Worm (Caenorhabditis elegans) whole organism, L4 larva: ENCODE results near the gene B0416.10.

Source experiments
- D1046.2 ChIP-seq: fragments of 200-800 bp; sonication (Bioruptor generic); IDR thresholded peaks from 2 replicates; pipeline ENCODE4 v1.3.6; 2022; ENCODE audit warnings: missing genetic modification characterization, missing compliant biosample characterization
- F26F4.8 ChIP-seq: fragments of 200-800 bp; sonication (Bioruptor generic); conservative IDR thresholded peaks from 2 replicates; pipeline ENCODE4 v1.3.6; 2022; ENCODE audit warnings: missing genetic modification characterization, missing compliant biosample characterization
- Y48G9A.11 ChIP-seq: fragments of 200-800 bp; sonication (Bioruptor generic); IDR thresholded peaks from 2 replicates; pipeline ENCODE4 v1.3.6; 2022; ENCODE audit warnings: missing genetic modification reagents, missing genetic modification characterization, missing compliant biosample characterization
- Y5F2A.4 ChIP-seq: fragments of 200-800 bp; sonication (Bioruptor generic); optimal IDR thresholded peaks from 2 replicates; lab custom pipeline; 2018; ENCODE audit warnings: mild to moderate bottlenecking, missing genetic modification characterization, missing compliant biosample characterization
- aha-1 ChIP-seq: fragments of 150-350 bp; peaks from one replicate; lab custom pipeline; 2014; ENCODE audit warnings: missing biosample characterization, missing genetic modification characterization
- attf-4 ChIP-seq: sonication (generic microtip); optimal IDR thresholded peaks from 3 replicates; lab custom pipeline; 2017; ENCODE audit warnings: missing biosample characterization, missing genetic modification characterization
- ceh-28 ChIP-seq: fragments of 150-350 bp; optimal IDR thresholded peaks from 2 replicates; lab custom pipeline; 2014; ENCODE audit warnings: missing biosample characterization, missing genetic modification reagents, missing genetic modification characterization
- ceh-32 ChIP-seq: sonication (generic microtip); optimal IDR thresholded peaks from 2 replicates; lab custom pipeline; 2016; ENCODE audit warnings: mild to moderate bottlenecking, missing genetic modification characterization, missing compliant biosample characterization; ENCODE audit not compliant: poor library complexity
- ceh-44 ChIP-seq: fragments of 200-800 bp; sonication (Bioruptor generic); IDR thresholded peaks from 2 replicates; pipeline ENCODE4 v1.3.6; 2022; ENCODE audit warnings: missing genetic modification reagents, missing genetic modification characterization, missing compliant biosample characterization
- ceh-82 ChIP-seq: sonication (generic microtip); optimal IDR thresholded peaks from 2 replicates; lab custom pipeline; 2017; ENCODE audit warnings: missing biosample characterization, missing genetic modification characterization
- dmd-6 ChIP-seq: fragments of 200-800 bp; sonication (Bioruptor generic); IDR thresholded peaks from 2 replicates; pipeline ENCODE4 v1.3.6; 2022; ENCODE audit warnings: missing genetic modification reagents, missing genetic modification characterization, missing compliant biosample characterization
- dmd-8 ChIP-seq: fragments of 200-800 bp; sonication (Bioruptor generic); IDR thresholded peaks from 2 replicates; pipeline ENCODE4 v1.3.6; 2022; ENCODE audit warnings: missing genetic modification characterization, missing compliant biosample characterization
- duxl-1 ChIP-seq: sonication (generic microtip); optimal IDR thresholded peaks from 2 replicates; lab custom pipeline; 2016; ENCODE audit warnings: mild to moderate bottlenecking, missing genetic modification characterization, moderate library complexity, missing compliant biosample characterization; ENCODE audit not compliant: poor library complexity
- hlh-11 ChIP-seq: fragments of 200-800 bp; sonication (Bioruptor generic); optimal IDR thresholded peaks from 2 replicates; lab custom pipeline; 2018; ENCODE audit warnings: mild to moderate bottlenecking, missing genetic modification characterization, missing compliant biosample characterization
- hlh-30 ChIP-seq: sonication (generic microtip); optimal IDR thresholded peaks from 2 replicates; lab custom pipeline; 2017; ENCODE audit warnings: antibody characterized with exemption, mild to moderate bottlenecking, missing genetic modification characterization, missing compliant biosample characterization; ENCODE audit not compliant: insufficient read depth
- lin-15B ChIP-seq: fragments of 150-350 bp; sonication (generic microtip); optimal IDR thresholded peaks from 3 replicates; lab custom pipeline; 2014; ENCODE audit warnings: missing biosample characterization, missing genetic modification characterization
- lin-29 ChIP-seq: fragments of 200-800 bp; sonication (Bioruptor generic); IDR thresholded peaks from 2 replicates; pipeline ENCODE4 v1.3.6; 2022; ENCODE audit warnings: missing genetic modification reagents, missing genetic modification characterization, missing compliant biosample characterization
- lsy-2 ChIP-seq, 2 experiments: fragments of 150-350 bp in 1 of 2; sonication (generic microtip) in 1 of 2; optimal IDR thresholded peaks; 2 replicates each; lab custom pipeline; 2014 to 2017; ENCODE audit warnings: missing biosample characterization in 2 of 2, missing genetic modification characterization in 2 of 2
- mxl-2 ChIP-seq: fragments of 200-800 bp; sonication (Bioruptor generic); conservative IDR thresholded peaks from 2 replicates; pipeline ENCODE4 v1.3.6; 2022; ENCODE audit warnings: missing genetic modification reagents, missing genetic modification characterization, missing compliant biosample characterization
- mxl-3 ChIP-seq: fragments of 200-800 bp; sonication (Bioruptor generic); optimal IDR thresholded peaks from 2 replicates; lab custom pipeline; 2018; ENCODE audit warnings: mild to moderate bottlenecking, missing genetic modification characterization, missing compliant biosample characterization
- nhr-10 ChIP-seq: fragments of 150-350 bp; optimal IDR thresholded peaks from 2 replicates; lab custom pipeline; 2014; ENCODE audit warnings: missing biosample characterization, missing genetic modification characterization
- nhr-25 ChIP-seq: sonication (generic microtip); optimal IDR thresholded peaks from 2 replicates; lab custom pipeline; 2017; ENCODE audit warnings: missing genetic modification characterization, mild to moderate bottlenecking, missing compliant biosample characterization, antibody characterized with exemption, moderate library complexity, borderline replicate concordance; ENCODE audit not compliant: insufficient read depth
- nhr-6 ChIP-seq: fragments of 150-350 bp; optimal IDR thresholded peaks from 2 replicates; lab custom pipeline; 2014; ENCODE audit warnings: missing biosample characterization, missing genetic modification characterization
- nhr-76 ChIP-seq: fragments of 150-350 bp; optimal IDR thresholded peaks from 2 replicates; lab custom pipeline; 2014; ENCODE audit warnings: missing biosample characterization, missing genetic modification characterization
- rbr-2 ChIP-seq: sonication (generic microtip); optimal IDR thresholded peaks from 2 replicates; lab custom pipeline; 2016; ENCODE audit warnings: missing genotype, missing genetic modification characterization, missing compliant biosample characterization
- snpc-1.2 ChIP-seq: fragments of 200-800 bp; sonication (Bioruptor generic); IDR thresholded peaks from 2 replicates; pipeline ENCODE4 v1.3.6; 2022; ENCODE audit warnings: missing genetic modification reagents, missing genetic modification characterization, missing compliant biosample characterization
- snpc-4 ChIP-seq: fragments of 150-350 bp; optimal IDR thresholded peaks from 2 replicates; lab custom pipeline; 2014; ENCODE audit warnings: missing biosample characterization, missing genetic modification characterization
- tra-1 ChIP-seq: fragments of 200-800 bp; sonication (Bioruptor generic); IDR thresholded peaks from 2 replicates; pipeline ENCODE4 v1.3.6; 2022; ENCODE audit warnings: missing genetic modification reagents, missing genetic modification characterization, missing compliant biosample characterization
- unc-130 ChIP-seq: sonication (generic microtip); optimal IDR thresholded peaks from 2 replicates; lab custom pipeline; 2016; ENCODE audit warnings: missing genetic modification reagents, missing genetic modification characterization, missing compliant biosample characterization
- unc-62 ChIP-seq, 3 experiments: fragments of 150-350 bp in 1 of 3; sonication (generic microtip); optimal IDR thresholded peaks in 2 of 3; peaks in 1 of 3; 1 replicate in 1 of 3; 2 replicates in 2 of 3; lab custom pipeline; 2014 to 2017; ENCODE audit warnings: missing biosample characterization in 3 of 3, missing genetic modification characterization in 3 of 3, missing genetic modification reagents in 3 of 3, missing genotype in 1 of 3
- ztf-11 ChIP-seq: fragments of 150-350 bp; optimal IDR thresholded peaks from 2 replicates; lab custom pipeline; 2014; ENCODE audit warnings: missing biosample characterization, missing genetic modification characterization

Gene B0416.10

ce11 chrX:9225273-9225672 is 49.2 kb downstream of the B0416.10 start (continued):
- no peak for TF ChIP-seq D1046.2
- no peak for TF ChIP-seq aha-1
- peak; percentile 34; the same call in 1 of the 2 replicates for TF ChIP-seq tra-1 (GFP tag; lab: Robert Waterston, UW)
- TF ChIP-seq snpc-1.2 (GFP tag; lab: Robert Waterston, UW), result no peak
- no peak for TF ChIP-seq lsy-2 (tag; optimal IDR thresholded peaks at IDR 0.05; lab: Kevin White, UChicago)
- TF ChIP-seq ceh-32 (tag; lab: Kevin White, UChicago), result no peak
- TF ChIP-seq F26F4.8, result no peak
- no peak for TF ChIP-seq dmd-8 (GFP tag; lab: Robert Waterston, UW)
- TF ChIP-seq snpc-4 (tag; lab: Kevin White, UChicago), result no peak
- no peak for TF ChIP-seq duxl-1 (tag; lab: Kevin White, UChicago)
- TF ChIP-seq hlh-30 (tag; lab: Kevin White, UChicago), result peak; percentile 53
- no peak for TF ChIP-seq mxl-2 (GFP tag; lab: Robert Waterston, UW)
- TF ChIP-seq ceh-82 (tag; lab: Kevin White, UChicago), result no peak
- no peak for TF ChIP-seq lin-15B (tag; lab: Kevin White, UChicago)
- TF ChIP-seq mxl-3 (GFP tag; lab: Kevin White, UChicago), result peak; percentile 95
- TF ChIP-seq Y48G9A.11, result no peak
- TF ChIP-seq lin-29, result no peak
- TF ChIP-seq dmd-6, result peak; percentile 56
- TF ChIP-seq ztf-11 (tag; lab: Kevin White, UChicago), result no peak
- no peak for TF ChIP-seq nhr-76 (tag; lab: Kevin White, UChicago)
- peak in 1 of 2 experiments; percentile 82 for TF ChIP-seq unc-62 (GFP tag; optimal IDR thresholded peaks at IDR 0.05 in 1 of 2; lab: Kevin White, UChicago)
- TF ChIP-seq unc-62 (tag; optimal IDR thresholded peaks at IDR 0.05; lab: Kevin White, UChicago), result no peak
- TF ChIP-seq attf-4 (tag; lab: Kevin White, UChicago), result no peak
- no peak for TF ChIP-seq nhr-10 (tag; lab: Kevin White, UChicago)
- no peak for TF ChIP-seq unc-130
- no peak for TF ChIP-seq ceh-28 (tag; lab: Kevin White, UChicago)
- TF ChIP-seq ceh-44, result no peak
- TF ChIP-seq Y5F2A.4, result no peak
- peak; percentile 77 for TF ChIP-seq nhr-6 (tag; lab: Kevin White, UChicago)
- TF ChIP-seq nhr-25 (tag; lab: Kevin White, UChicago), result peak; percentile 38
- TF ChIP-seq rbr-2 (tag; lab: Kevin White, UChicago), result peak; percentile 17
- peak; percentile 71 for TF ChIP-seq hlh-11 (tag; lab: Kevin White, UChicago)
